Fruit fly (Drosophila melanogaster) whole organism, embryonic: ENCODE results near the gene rumi.

ENCODE experiments used
- Bteb2 ChIP-seq: fragments of 200-800 bp; sonication (Bioruptor generic); optimal IDR thresholded peaks from 2 replicates; lab custom pipeline; 2016; ENCODE audit warnings: missing biosample characterization, missing genetic modification characterization
- CG10654 ChIP-seq: fragments of 200-800 bp; sonication (Bioruptor generic); optimal IDR thresholded peaks from 2 replicates; lab custom pipeline; 2016; ENCODE audit warnings: missing biosample characterization, missing genetic modification characterization
- CG11247 ChIP-seq: fragments of 200-800 bp; sonication (Bioruptor generic); IDR thresholded peaks from 2 replicates; pipeline ENCODE4 v1.3.6; 2022; ENCODE audit warnings: missing biosample characterization, missing genetic modification characterization
- CG12219 ChIP-seq: fragments of 200-800 bp; sonication (Bioruptor generic); optimal IDR thresholded peaks from 3 replicates; lab custom pipeline; 2018; ENCODE audit warnings: missing biosample characterization, mild to moderate bottlenecking, missing genetic modification characterization
- CG12236 ChIP-seq: fragments of 200-800 bp; sonication (Bioruptor generic); optimal IDR thresholded peaks from 2 replicates; lab custom pipeline; 2016; ENCODE audit warnings: missing biosample characterization, missing genetic modification characterization
- CG12299 ChIP-seq: fragments of 200-800 bp; sonication (Bioruptor generic); optimal IDR thresholded peaks from 2 replicates; lab custom pipeline; 2018; ENCODE audit warnings: missing biosample characterization, mild to moderate bottlenecking, missing genetic modification characterization
- CG12942 ChIP-seq: fragments of 200-800 bp; sonication (Bioruptor generic); optimal IDR thresholded peaks from 3 replicates; lab custom pipeline; 2016; ENCODE audit warnings: missing biosample characterization, missing genetic modification characterization
- CG13624 ChIP-seq: fragments of 200-800 bp; sonication (Bioruptor generic); optimal IDR thresholded peaks from 2 replicates; lab custom pipeline; 2016; ENCODE audit warnings: missing biosample characterization, missing genetic modification characterization
- CG14014 ChIP-seq: fragments of 200-800 bp; sonication (Bioruptor generic); IDR thresholded peaks from 2 replicates; pipeline ENCODE4 v1.3.6; 2022; ENCODE audit warnings: missing biosample characterization, missing genetic modification characterization
- CG17385 ChIP-seq: fragments of 200-800 bp; sonication (Bioruptor generic); optimal IDR thresholded peaks from 3 replicates; lab custom pipeline; 2018; ENCODE audit warnings: missing biosample characterization, mild to moderate bottlenecking, missing genetic modification characterization
- CG2875 ChIP-seq: fragments of 200-800 bp; sonication (Bioruptor generic); optimal IDR thresholded peaks from 2 replicates; lab custom pipeline; 2017; ENCODE audit warnings: missing biosample characterization, mild to moderate bottlenecking, missing genetic modification characterization, missing genetic modification reagents
- CG3163 ChIP-seq: fragments of 200-800 bp; sonication (Bioruptor generic); optimal IDR thresholded peaks from 3 replicates; lab custom pipeline; 2016; ENCODE audit warnings: missing biosample characterization, missing genetic modification characterization
- CG43689 ChIP-seq: fragments of 200-800 bp; sonication (Bioruptor generic); IDR thresholded peaks from 2 replicates; pipeline ENCODE4 v1.3.6; 2022; ENCODE audit warnings: missing biosample characterization, missing genetic modification characterization
- CG4730 ChIP-seq: fragments of 200-800 bp; sonication (Bioruptor generic); IDR thresholded peaks from 2 replicates; pipeline ENCODE4 v1.3.6; 2022; ENCODE audit warnings: missing biosample characterization, missing genetic modification characterization
- CG6654 ChIP-seq: fragments of 200-800 bp; sonication (Bioruptor generic); optimal IDR thresholded peaks from 2 replicates; lab custom pipeline; 2017; ENCODE audit warnings: missing biosample characterization, mild to moderate bottlenecking, missing genetic modification characterization
- CG7372 ChIP-seq: fragments of 200-800 bp; sonication (Bioruptor generic); IDR thresholded peaks from 2 replicates; pipeline ENCODE4 v1.3.6; 2022; ENCODE audit warnings: missing biosample characterization, missing genetic modification characterization
- CG7745 ChIP-seq: fragments of 200-800 bp; sonication (Bioruptor generic); optimal IDR thresholded peaks from 2 replicates; lab custom pipeline; 2018; ENCODE audit warnings: missing biosample characterization, mild to moderate bottlenecking, missing genetic modification characterization, moderate library complexity
- CG8089 ChIP-seq: fragments of 200-800 bp; sonication (Bioruptor generic); optimal IDR thresholded peaks from 3 replicates; lab custom pipeline; 2016; ENCODE audit warnings: missing biosample characterization, missing genetic modification characterization
- CG8478 ChIP-seq: fragments of >200 bp; optimal IDR thresholded peaks from 2 replicates; lab custom pipeline; 2018
- CTCF ChIP-seq: fragments of 200-800 bp; sonication (Bioruptor generic); optimal IDR thresholded peaks from 2 replicates; lab custom pipeline; 2017; ENCODE audit warnings: missing biosample characterization, mild to moderate bottlenecking, missing genetic modification characterization, moderate library complexity
- ERR ChIP-seq: fragments of 200-800 bp; sonication (Bioruptor generic); optimal IDR thresholded peaks from 2 replicates; lab custom pipeline; 2016; ENCODE audit warnings: missing biosample characterization, missing genetic modification characterization
- HHEX ChIP-seq: fragments of 200-800 bp; sonication (Bioruptor generic); optimal IDR thresholded peaks from 3 replicates; lab custom pipeline; 2017; ENCODE audit warnings: missing biosample characterization, mild to moderate bottlenecking, missing genetic modification characterization, missing genetic modification reagents
- Lhr ChIP-seq: fragments of 200-800 bp; sonication (Bioruptor generic); optimal IDR thresholded peaks from 3 replicates; lab custom pipeline; 2017; ENCODE audit warnings: mild to moderate bottlenecking, missing biosample characterization, missing genetic modification reagents, missing genetic modification characterization
- Lim3 ChIP-seq: fragments of 200-800 bp; sonication (Bioruptor generic); IDR thresholded peaks from 2 replicates; pipeline ENCODE4 v1.3.6; 2022; ENCODE audit warnings: missing biosample characterization, missing genetic modification characterization
- Ptx1 ChIP-seq: fragments of 200-800 bp; sonication (Bioruptor generic); IDR thresholded peaks from 2 replicates; pipeline ENCODE4 v1.3.6; 2022; ENCODE audit warnings: missing biosample characterization, missing genetic modification characterization
- Taf1 ChIP-seq: fragments of 200-800 bp; sonication (Bioruptor generic); IDR thresholded peaks from 2 replicates; pipeline ENCODE4 v1.3.6; 2022; ENCODE audit warnings: missing biosample characterization, missing genetic modification characterization
- Xbp1 ChIP-seq: fragments of 200-800 bp; sonication (Bioruptor generic); optimal IDR thresholded peaks from 3 replicates; lab custom pipeline; 2016; ENCODE audit warnings: missing biosample characterization, mild to moderate bottlenecking, missing genetic modification characterization
- YL-1 ChIP-seq: fragments of 200-800 bp; sonication (Bioruptor generic); optimal IDR thresholded peaks from 3 replicates; lab custom pipeline; 2017; ENCODE audit warnings: missing biosample characterization, mild to moderate bottlenecking, missing genetic modification characterization
- ara ChIP-seq: fragments of 200-800 bp; sonication (Bioruptor generic); IDR thresholded peaks from 2 replicates; pipeline ENCODE4 v1.3.6; 2022; ENCODE audit warnings: missing biosample characterization, missing genetic modification characterization
- bab2 ChIP-seq: fragments of 200-800 bp; sonication (Bioruptor generic); optimal IDR thresholded peaks from 2 replicates; lab custom pipeline; 2016; ENCODE audit warnings: missing biosample characterization, missing genetic modification characterization
- crc ChIP-seq: fragments of 200-800 bp; sonication (Bioruptor generic); optimal IDR thresholded peaks from 2 replicates; lab custom pipeline; 2016; ENCODE audit warnings: missing biosample characterization, missing genetic modification characterization
- ems ChIP-seq: fragments of 200-800 bp; sonication (Bioruptor generic); optimal IDR thresholded peaks from 3 replicates; lab custom pipeline; 2016; ENCODE audit warnings: missing biosample characterization, missing genetic modification characterization
- ftz-f1 ChIP-seq: fragments of 200-800 bp; sonication (Bioruptor generic); optimal IDR thresholded peaks from 2 replicates; lab custom pipeline; 2016; ENCODE audit warnings: missing biosample characterization, missing genetic modification characterization
- gcm2 ChIP-seq: fragments of 200-800 bp; sonication (Bioruptor generic); optimal IDR thresholded peaks from 2 replicates; lab custom pipeline; 2016; ENCODE audit warnings: missing biosample characterization, missing genetic modification characterization
- hb ChIP-seq: fragments of 200-800 bp; sonication (Bioruptor generic); IDR thresholded peaks from 3 replicates; pipeline ENCODE4 v1.3.6; 2022; ENCODE audit warnings: missing biosample characterization, missing genetic modification characterization; ENCODE audit not compliant: partially characterized antibody
- kni ChIP-seq: fragments of 200-800 bp; sonication (Bioruptor generic); optimal IDR thresholded peaks from 3 replicates; lab custom pipeline; 2017; ENCODE audit warnings: mild to moderate bottlenecking, missing biosample characterization, missing genetic modification reagents, missing genetic modification characterization
- lilli ChIP-seq: fragments of 200-800 bp; sonication (Bioruptor generic); optimal IDR thresholded peaks from 3 replicates; lab custom pipeline; 2016; ENCODE audit warnings: missing biosample characterization, missing genetic modification characterization
- lov ChIP-seq, 2 experiments: fragments of 200-800 bp in 1 of 2; fragments of >200 bp in 1 of 2; sonication (Bioruptor generic) in 1 of 2; IDR thresholded peaks in 1 of 2; optimal IDR thresholded peaks in 1 of 2; 2 replicates in 1 of 2; 3 replicates in 1 of 2; pipeline versions ENCODE4 v1.3.6 to Lab custom; 2017 to 2022; ENCODE audit warnings: missing biosample characterization in 1 of 2, missing genetic modification characterization in 1 of 2
- maf-S ChIP-seq: fragments of 200-800 bp; sonication (Bioruptor generic); optimal IDR thresholded peaks from 2 replicates; lab custom pipeline; 2016; ENCODE audit warnings: missing biosample characterization, missing genetic modification characterization
- nau ChIP-seq: fragments of 200-800 bp; sonication (Bioruptor generic); optimal IDR thresholded peaks from 3 replicates; lab custom pipeline; 2017; ENCODE audit warnings: missing biosample characterization, mild to moderate bottlenecking, missing genetic modification characterization, missing genetic modification reagents
- nom ChIP-seq: fragments of 200-800 bp; sonication (Bioruptor generic); optimal IDR thresholded peaks from 2 replicates; lab custom pipeline; 2017; ENCODE audit warnings: missing biosample characterization, missing genetic modification characterization, mild to moderate bottlenecking, moderate library complexity, missing genetic modification reagents
- otp ChIP-seq: fragments of 200-800 bp; sonication (Bioruptor generic); IDR thresholded peaks from 3 replicates; pipeline ENCODE4, ENCODE4 v1.3.6; 2022; ENCODE audit warnings: missing biosample characterization, missing genetic modification characterization
- peb ChIP-seq: fragments of 200-800 bp; sonication (Bioruptor generic); IDR thresholded peaks from 2 replicates; pipeline ENCODE4 v1.3.6; 2022; ENCODE audit warnings: missing biosample characterization, missing genetic modification characterization
- pnt ChIP-seq: fragments of 200-800 bp; sonication (Bioruptor generic); optimal IDR thresholded peaks from 3 replicates; lab custom pipeline; 2016; ENCODE audit warnings: missing biosample characterization, missing genetic modification characterization
- psq ChIP-seq: fragments of 200-800 bp; sonication (Bioruptor generic); optimal IDR thresholded peaks from 2 replicates; lab custom pipeline; 2017; ENCODE audit warnings: missing biosample characterization, missing genetic modification characterization
- sens ChIP-seq: fragments of 200-800 bp; sonication (Bioruptor generic); peaks from one replicate; lab custom pipeline; 2016; ENCODE audit warnings: missing biosample characterization, missing genetic modification characterization
- slbo ChIP-seq: fragments of 200-800 bp; sonication (Bioruptor generic); IDR thresholded peaks from 2 replicates; pipeline ENCODE4 v1.3.6; 2022; ENCODE audit warnings: missing biosample characterization, missing genetic modification characterization
- sr ChIP-seq: fragments of 200-800 bp; sonication (Bioruptor generic); IDR thresholded peaks from 3 replicates; pipeline ENCODE4 v1.3.6; 2022; ENCODE audit warnings: missing biosample characterization, missing genetic modification characterization
- stwl ChIP-seq: fragments of 200-800 bp; sonication (Bioruptor generic); optimal IDR thresholded peaks from 3 replicates; lab custom pipeline; 2018; ENCODE audit warnings: missing biosample characterization, mild to moderate bottlenecking, missing genetic modification characterization, moderate library complexity
- ttk ChIP-seq: fragments of 200-800 bp; sonication (Bioruptor generic); IDR thresholded peaks from 2 replicates; pipeline ENCODE4 v2.1.2; 2022; ENCODE audit warnings: missing biosample characterization, missing genetic modification characterization
- zen2 ChIP-seq: fragments of 200-800 bp; sonication (Bioruptor generic); IDR thresholded peaks from 3 replicates; pipeline ENCODE4 v1.3.6; 2022; ENCODE audit warnings: missing biosample characterization, missing genetic modification characterization; ENCODE audit not compliant: partially characterized antibody
- zf30C ChIP-seq: fragments of 200-800 bp; sonication (Bioruptor generic); optimal IDR thresholded peaks from 3 replicates; lab custom pipeline; 2018; ENCODE audit warnings: missing biosample characterization, mild to moderate bottlenecking, missing genetic modification characterization

The rumi gene

dm6 chr3R:22726031-22726770, 24.2 kb downstream of the rumi start, which contains the start of gene RNF220 (continued):
- TF ChIP-seq Lhr (GFP tag; lab: Kevin White, UChicago) (peak; percentile 2), HHEX (GFP tag; lab: Kevin White, UChicago) (no peak), slbo (GFP tag; lab: Robert Waterston, UW) (peak; percentile 38), CG8089 (GFP tag; lab: Kevin White, UChicago) (no peak), CG8478 (lab: Kevin White, UChicago) (no peak), psq (GFP tag; lab: Kevin White, UChicago) (no peak), ERR (GFP tag; lab: Kevin White, UChicago) (no peak), YL-1 (no peak), CG2875 (GFP tag; lab: Kevin White, UChicago) (no peak), CG11247 (GFP tag; lab: Robert Waterston, UW) (no peak), peb (GFP tag; lab: Robert Waterston, UW) (no peak), CG12236 (GFP tag; lab: Kevin White, UChicago) (no peak), Bteb2 (GFP tag; lab: Kevin White, UChicago) (no peak), sr (no peak), maf-S (no peak), otp (GFP tag; lab: Robert Waterston, UW) (no peak), hb (no peak), nom (GFP tag; lab: Kevin White, UChicago) (no peak), lov (optimal IDR thresholded peaks at IDR 0.05; lab: Kevin White, UChicago) (no peak), lov (GFP tag; IDR thresholded peaks at IDR 0.05; lab: Robert Waterston, UW) (no peak), ara (no peak), ftz-f1 (no peak), CG4730 (GFP tag; lab: Robert Waterston, UW) (no peak), CG7745 (tag; lab: Kevin White, UChicago) (no peak), pnt (GFP tag; lab: Kevin White, UChicago) (no peak), CG12299 (tag; lab: Kevin White, UChicago) (no peak), Lim3 (no peak), CG3163 (GFP tag; lab: Kevin White, UChicago) (no peak), CTCF (GFP tag; lab: Kevin White, UChicago) (peak; percentile 38), zf30C (GFP tag; lab: Kevin White, UChicago) (no peak), ttk (GFP tag; lab: Robert Waterston, UW) (no peak), lilli (no peak), CG10654 (GFP tag; lab: Kevin White, UChicago) (no peak), zen2 (GFP tag; lab: Robert Waterston, UW) (peak; percentile 60), kni (GFP tag; lab: Kevin White, UChicago) (no peak), CG12942 (no peak), stwl (tag; lab: Kevin White, UChicago) (no peak), crc (no peak), Xbp1 (GFP tag; lab: Kevin White, UChicago) (peak; percentile 30), Taf1 (GFP tag; lab: Robert Waterston, UW) (no peak), CG7372 (GFP tag; lab: Robert Waterston, UW) (no peak), CG14014 (GFP tag; lab: Robert Waterston, UW) (no peak), CG12219 (no peak), CG17385 (peak; percentile 12), CG13624 (GFP tag; lab: Kevin White, UChicago) (no peak), CG6654 (GFP tag; lab: Kevin White, UChicago) (no peak), gcm2 (GFP tag; lab: Kevin White, UChicago) (no peak), ems (GFP tag; lab: Kevin White, UChicago) (no peak), Ptx1 (GFP tag; lab: Robert Waterston, UW) (peak; percentile 8; the same call in 1 of the 2 replicates), nau (GFP tag; lab: Kevin White, UChicago) (no peak), sens (GFP tag; lab: Kevin White, UChicago) (no peak), bab2 (GFP tag; lab: Kevin White, UChicago) (no peak), CG43689 (GFP tag; lab: Robert Waterston, UW) (no peak)
